Fruit fly (Drosophila melanogaster) whole organism, prepupa: ENCODE measurements around the gene CG7084.

Experiments used
- CG1621 ChIP-seq: fragments of 200-800 bp; sonication (Bioruptor generic); optimal IDR thresholded peaks from 3 replicates; lab custom pipeline; 2018; ENCODE audit warnings: missing biosample characterization, mild to moderate bottlenecking, missing genetic modification characterization
- CG3919 ChIP-seq: fragments of 200-800 bp; sonication (Bioruptor generic); optimal IDR thresholded peaks from 3 replicates; lab custom pipeline; 2016; ENCODE audit warnings: missing biosample characterization, missing genetic modification characterization

DNA sequence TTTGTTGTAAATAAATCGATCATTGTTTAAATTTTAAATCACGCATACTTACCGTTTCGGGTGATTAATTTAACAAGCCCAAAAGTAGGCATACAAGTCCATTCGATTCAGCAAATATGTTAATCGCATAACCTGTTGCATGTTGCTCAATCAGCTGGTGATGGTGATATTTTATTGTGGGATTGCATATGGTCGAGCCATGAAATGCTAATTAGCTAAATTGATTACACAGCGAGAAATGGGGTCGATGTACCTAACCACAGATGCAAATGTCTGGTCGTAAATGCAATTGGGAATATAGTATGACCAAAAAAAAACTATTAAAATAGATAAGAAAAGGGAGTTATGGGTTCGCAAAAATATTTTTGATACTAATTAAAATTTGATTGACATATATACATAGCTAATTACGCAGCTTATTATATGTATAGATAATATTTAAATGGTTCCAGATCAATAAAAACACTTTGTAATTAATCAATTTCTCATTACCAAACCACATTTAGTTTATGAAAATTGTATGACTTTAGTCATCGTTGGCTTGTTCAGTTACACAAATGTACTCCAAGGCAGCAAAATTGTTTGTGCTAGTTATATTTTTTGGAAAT lies 32.0 kb downstream of the CG7084 start, which contains the start of gene CG33721:
- no peak for TF ChIP-seq CG1621 (tag; lab: Kevin White, UChicago)
- TF ChIP-seq CG3919 (GFP tag; lab: Kevin White, UChicago), result no peak
